Fruit fly (Drosophila melanogaster) whole organism, embryonic: ENCODE data around the gene Bgb.

Experiments used
- B-H2 ChIP-seq: fragments of 200-800 bp; sonication (Bioruptor generic); optimal IDR thresholded peaks from 2 replicates; lab custom pipeline; 2018; ENCODE audit warnings: missing biosample characterization, mild to moderate bottlenecking, missing genetic modification characterization
- CG11723 ChIP-seq: fragments of 200-800 bp; sonication (Bioruptor generic); optimal IDR thresholded peaks from 2 replicates; lab custom pipeline; 2017; ENCODE audit warnings: missing biosample characterization, mild to moderate bottlenecking, missing genetic modification characterization
- CG1233 ChIP-seq: fragments of 200-800 bp; sonication (Bioruptor generic); optimal IDR thresholded peaks from 4 replicates; lab custom pipeline; 2018; ENCODE audit warnings: missing biosample characterization, mild to moderate bottlenecking, missing genetic modification characterization
- CG13123 ChIP-seq: fragments of 200-800 bp; sonication (Bioruptor generic); optimal IDR thresholded peaks from 2 replicates; lab custom pipeline; 2016; ENCODE audit warnings: missing biosample characterization, missing genetic modification characterization
- CG13287 ChIP-seq: fragments of 200-800 bp; sonication (Bioruptor generic); IDR thresholded peaks from 2 replicates; pipeline ENCODE4 v1.3.6; 2022; ENCODE audit warnings: missing biosample characterization, missing genetic modification characterization; ENCODE audit not compliant: partially characterized antibody
- CG14050 ChIP-seq: fragments of 200-800 bp; sonication (Bioruptor generic); IDR thresholded peaks from 3 replicates; pipeline ENCODE4 v1.3.6; 2022; ENCODE audit warnings: missing biosample characterization, missing genetic modification characterization
- CG14441 ChIP-seq: fragments of 200-800 bp; sonication (Bioruptor generic); IDR thresholded peaks from 2 replicates; pipeline ENCODE4 v1.3.6; 2022; ENCODE audit warnings: missing biosample characterization, missing genetic modification characterization
- CG15269 ChIP-seq: fragments of 200-800 bp; sonication (Bioruptor generic); optimal IDR thresholded peaks from 2 replicates; lab custom pipeline; 2018; ENCODE audit warnings: missing biosample characterization, mild to moderate bottlenecking, missing genetic modification characterization, moderate library complexity
- CG1647 ChIP-seq: fragments of 200-800 bp; sonication (Bioruptor generic); optimal IDR thresholded peaks from 3 replicates; lab custom pipeline; 2016; ENCODE audit warnings: missing biosample characterization, missing genetic modification characterization
- CG1792 ChIP-seq: fragments of 200-800 bp; sonication (Bioruptor generic); optimal IDR thresholded peaks from 2 replicates; lab custom pipeline; 2016; ENCODE audit warnings: missing biosample characterization, missing genetic modification characterization
- CG2889 ChIP-seq: fragments of 200-800 bp; sonication (Bioruptor generic); IDR thresholded peaks from 3 replicates; pipeline ENCODE4 v1.3.6; 2022; ENCODE audit warnings: missing biosample characterization, missing genetic modification characterization
- CG3407 ChIP-seq: fragments of 200-800 bp; sonication (Bioruptor generic); optimal IDR thresholded peaks from 2 replicates; lab custom pipeline; 2018; ENCODE audit warnings: missing biosample characterization, mild to moderate bottlenecking, missing genetic modification characterization
- CG4424 ChIP-seq: fragments of 200-800 bp; sonication (Bioruptor generic); optimal IDR thresholded peaks from 3 replicates; lab custom pipeline; 2016; ENCODE audit warnings: missing biosample characterization, missing genetic modification characterization
- CG6791 ChIP-seq: fragments of 200-800 bp; sonication (Bioruptor generic); IDR thresholded peaks from 3 replicates; pipeline ENCODE4 v1.3.6; 2022; ENCODE audit warnings: missing biosample characterization, missing genetic modification characterization; ENCODE audit not compliant: partially characterized antibody
- CG6813 ChIP-seq: fragments of 200-800 bp; sonication (Bioruptor generic); optimal IDR thresholded peaks from 2 replicates; lab custom pipeline; 2017; ENCODE audit warnings: missing biosample characterization, missing genetic modification characterization, mild to moderate bottlenecking, moderate library complexity, missing genetic modification reagents
- CG8290 ChIP-seq, 3 experiments: fragments of 200-800 bp; sonication (Bioruptor generic); optimal IDR thresholded peaks; 2 replicates each; lab custom pipeline; 2016 to 2019; ENCODE audit warnings: missing biosample characterization in 3 of 3, missing genetic modification characterization in 3 of 3, mild to moderate bottlenecking in 2 of 3, moderate library complexity in 1 of 3
- CG8924 ChIP-seq: fragments of 200-800 bp; optimal IDR thresholded peaks from 3 replicates; lab custom pipeline; 2019; ENCODE audit warnings: missing biosample characterization, mild to moderate bottlenecking, missing genetic modification characterization, moderate library complexity
- CG9437 ChIP-seq: fragments of 200-800 bp; sonication (Bioruptor generic); optimal IDR thresholded peaks from 2 replicates; lab custom pipeline; 2018; ENCODE audit warnings: missing biosample characterization, mild to moderate bottlenecking, missing genetic modification characterization
- Deaf1 ChIP-seq: fragments of 200-800 bp; optimal IDR thresholded peaks from 3 replicates; lab custom pipeline; 2019; ENCODE audit warnings: missing biosample characterization, mild to moderate bottlenecking, missing genetic modification characterization, moderate library complexity
- Dek ChIP-seq: fragments of 200-800 bp; sonication (Bioruptor generic); optimal IDR thresholded peaks from 3 replicates; lab custom pipeline; 2019; ENCODE audit warnings: missing biosample characterization, mild to moderate bottlenecking, missing genetic modification characterization, moderate library complexity
- Dp ChIP-seq: fragments of 200-800 bp; sonication (Bioruptor generic); optimal IDR thresholded peaks from 2 replicates; lab custom pipeline; 2018; ENCODE audit warnings: missing biosample characterization, mild to moderate bottlenecking, missing genetic modification characterization, moderate library complexity
- Gug ChIP-seq: fragments of 200-800 bp; sonication (Bioruptor generic); IDR thresholded peaks from 4 replicates; pipeline ENCODE4 v1.3.6; 2022; ENCODE audit warnings: missing biosample characterization, missing genetic modification characterization
- Kr ChIP-seq: fragments of 200-800 bp; sonication (Bioruptor generic); optimal IDR thresholded peaks from 2 replicates; lab custom pipeline; 2017; ENCODE audit warnings: missing biosample characterization, mild to moderate bottlenecking, missing genetic modification characterization
- MBD-R2 ChIP-seq: fragments of 200-800 bp; sonication (Bioruptor generic); IDR thresholded peaks from 2 replicates; pipeline ENCODE4 v1.3.6; 2022; ENCODE audit warnings: missing biosample characterization, missing genetic modification characterization
- Med ChIP-seq: fragments of 200-800 bp; sonication (Bioruptor generic); peaks from one replicate; lab custom pipeline; 2016; ENCODE audit warnings: missing biosample characterization, missing genetic modification characterization, mild to moderate bottlenecking, inconsistent platforms, moderate library complexity
- Nf-YB ChIP-seq: fragments of 200-800 bp; sonication (Bioruptor generic); optimal IDR thresholded peaks from 3 replicates; lab custom pipeline; 2019; ENCODE audit warnings: missing biosample characterization, mild to moderate bottlenecking, missing genetic modification characterization, moderate library complexity
- Oli ChIP-seq: fragments of 200-800 bp; sonication (Bioruptor generic); optimal IDR thresholded peaks from 2 replicates; lab custom pipeline; 2018; ENCODE audit warnings: missing biosample characterization, mild to moderate bottlenecking, missing genetic modification characterization, moderate library complexity
- Taf1 ChIP-seq: fragments of 200-800 bp; sonication (Bioruptor generic); IDR thresholded peaks from 2 replicates; pipeline ENCODE4 v1.3.6; 2022; ENCODE audit warnings: missing biosample characterization, missing genetic modification characterization
- Xbp1 ChIP-seq: fragments of 200-800 bp; sonication (Bioruptor generic); optimal IDR thresholded peaks from 3 replicates; lab custom pipeline; 2016; ENCODE audit warnings: missing biosample characterization, mild to moderate bottlenecking, missing genetic modification characterization
- abd-A ChIP-seq: fragments of 200-800 bp; sonication (Bioruptor generic); optimal IDR thresholded peaks from 3 replicates; lab custom pipeline; 2019; ENCODE audit warnings: missing biosample characterization, mild to moderate bottlenecking, missing genetic modification characterization, moderate library complexity
- bigmax ChIP-seq: fragments of 200-800 bp; sonication (Bioruptor generic); optimal IDR thresholded peaks from 2 replicates; lab custom pipeline; 2018; ENCODE audit warnings: missing biosample characterization, mild to moderate bottlenecking, missing genetic modification characterization
- chm ChIP-seq: fragments of 200-800 bp; sonication (Bioruptor generic); IDR thresholded peaks from 2 replicates; pipeline ENCODE4 v1.3.6; 2022; ENCODE audit warnings: missing biosample characterization, missing genetic modification characterization
- crc ChIP-seq: fragments of 200-800 bp; sonication (Bioruptor generic); optimal IDR thresholded peaks from 2 replicates; lab custom pipeline; 2016; ENCODE audit warnings: missing biosample characterization, missing genetic modification characterization
- crol ChIP-seq: fragments of 200-800 bp; sonication (Bioruptor generic); IDR thresholded peaks from 2 replicates; pipeline ENCODE4 v1.3.6; 2022; ENCODE audit warnings: missing biosample characterization, missing genetic modification characterization
- crp ChIP-seq, 2 experiments: fragments of 200-800 bp; sonication (Bioruptor generic); optimal IDR thresholded peaks; 2 replicates in 1 of 2; 3 replicates in 1 of 2; lab custom pipeline; 2017; ENCODE audit warnings: missing biosample characterization in 2 of 2, missing genetic modification characterization in 2 of 2, mild to moderate bottlenecking in 1 of 2, moderate library complexity in 1 of 2
- danr ChIP-seq: fragments of 200-800 bp; sonication (Bioruptor generic); IDR thresholded peaks from 2 replicates; pipeline ENCODE4 v1.3.6; 2022; ENCODE audit warnings: missing biosample characterization, missing genetic modification characterization
- dimm ChIP-seq: fragments of 200-800 bp; sonication (Bioruptor generic); IDR thresholded peaks from 2 replicates; pipeline ENCODE4 v1.3.6; 2022; ENCODE audit warnings: missing biosample characterization, missing genetic modification characterization
- dmrt11E ChIP-seq: fragments of 200-800 bp; sonication (Bioruptor generic); optimal IDR thresholded peaks from 3 replicates; lab custom pipeline; 2018; ENCODE audit warnings: missing biosample characterization, mild to moderate bottlenecking, missing genetic modification characterization, moderate library complexity
- dmrt99B ChIP-seq: fragments of 200-800 bp; sonication (Bioruptor generic); optimal IDR thresholded peaks from 2 replicates; lab custom pipeline; 2018; ENCODE audit warnings: missing biosample characterization, mild to moderate bottlenecking, missing genetic modification characterization, moderate library complexity
- exex ChIP-seq: fragments of 200-800 bp; sonication (Bioruptor generic); optimal IDR thresholded peaks from 4 replicates; lab custom pipeline; 2018; ENCODE audit warnings: missing biosample characterization, mild to moderate bottlenecking, missing genetic modification characterization, moderate library complexity
- fu2 ChIP-seq: fragments of 200-800 bp; sonication (Bioruptor generic); optimal IDR thresholded peaks from 2 replicates; lab custom pipeline; 2016; ENCODE audit warnings: missing biosample characterization, missing genetic modification characterization
- hth ChIP-seq: fragments of >200 bp; optimal IDR thresholded peaks from 2 replicates; lab custom pipeline; 2017; ENCODE audit warnings: inconsistent platforms
- ind ChIP-seq: fragments of 200-800 bp; sonication (Bioruptor generic); optimal IDR thresholded peaks from 3 replicates; lab custom pipeline; 2016; ENCODE audit warnings: missing biosample characterization, missing genetic modification characterization
- kni ChIP-seq: fragments of 200-800 bp; sonication (Bioruptor generic); optimal IDR thresholded peaks from 3 replicates; lab custom pipeline; 2017; ENCODE audit warnings: mild to moderate bottlenecking, missing biosample characterization, missing genetic modification reagents, missing genetic modification characterization
- phol ChIP-seq: fragments of 200-800 bp; sonication (Bioruptor generic); optimal IDR thresholded peaks from 3 replicates; lab custom pipeline; 2018; ENCODE audit warnings: missing biosample characterization, mild to moderate bottlenecking, missing genetic modification characterization, moderate library complexity
- rib ChIP-seq: fragments of 200-800 bp; sonication (Bioruptor generic); IDR thresholded peaks from 2 replicates; pipeline ENCODE4 v1.3.6; 2022; ENCODE audit warnings: missing biosample characterization, missing genetic modification characterization
- sens-2 ChIP-seq: fragments of 200-800 bp; sonication (Bioruptor generic); IDR thresholded peaks from 2 replicates; pipeline ENCODE4 v1.3.6; 2022; ENCODE audit warnings: missing biosample characterization, missing genetic modification characterization
- seq ChIP-seq: fragments of 200-800 bp; sonication (Bioruptor generic); IDR thresholded peaks from 2 replicates; pipeline ENCODE4 v1.3.6; 2022; ENCODE audit warnings: missing biosample characterization, missing genetic modification characterization
- tap ChIP-seq: fragments of 200-800 bp; optimal IDR thresholded peaks from 3 replicates; lab custom pipeline; 2019; ENCODE audit warnings: missing biosample characterization, mild to moderate bottlenecking, missing genetic modification characterization, moderate library complexity
- vvl ChIP-seq: fragments of 200-800 bp; sonication (Bioruptor generic); IDR thresholded peaks from 2 replicates; pipeline ENCODE4 v1.3.6; 2022; ENCODE audit warnings: missing biosample characterization, missing genetic modification characterization

Gene Bgb

dm6 chr3L:1661738-1662370 is 22.3 kb downstream of the Bgb start (continued):
- TF ChIP-seq CG1233 (GFP tag; lab: Kevin White, UChicago) (no peak), Gug (no peak), dmrt11E (tag; lab: Kevin White, UChicago) (no peak), crc (no peak), dimm (GFP tag; lab: Robert Waterston, UW) (no peak), CG1647 (GFP tag; lab: Kevin White, UChicago) (no peak), seq (GFP tag; lab: Robert Waterston, UW) (0 out of 2 replicates have a peak, but pooled peaks have one; percentile 24), B-H2 (no peak), Dp (GFP tag; lab: Kevin White, UChicago) (no peak), sens-2 (no peak), CG14050 (GFP tag; lab: Robert Waterston, UW) (no peak), dmrt99B (tag; lab: Kevin White, UChicago) (no peak), CG15269 (tag; lab: Kevin White, UChicago) (no peak), ind (no peak), CG11723 (no peak), Taf1 (GFP tag; lab: Robert Waterston, UW) (no peak), vvl (GFP tag; lab: Robert Waterston, UW) (no peak), Kr (no peak), hth (no peak), CG6791 (no peak), crp (GFP tag; optimal IDR thresholded peaks at IDR 0.05; lab: Kevin White, UChicago) (peak in 1 of 2 experiments; percentile 46), CG9437 (GFP tag; lab: Kevin White, UChicago) (no peak), Deaf1 (tag; lab: Kevin White, UChicago) (peak; percentile 79), kni (GFP tag; lab: Kevin White, UChicago) (no peak), exex (tag; lab: Kevin White, UChicago) (no peak), CG8924 (tag; lab: Kevin White, UChicago) (no peak), Med (GFP tag; lab: Kevin White, UChicago) (peak; percentile 19), chm (GFP tag; lab: Robert Waterston, UW) (no peak), Xbp1 (GFP tag; lab: Kevin White, UChicago) (no peak), bigmax (GFP tag; lab: Kevin White, UChicago) (no peak), tap (tag; lab: Kevin White, UChicago) (no peak), CG14441 (no peak), fu2 (GFP tag; lab: Kevin White, UChicago) (no peak), CG4424 (GFP tag; lab: Kevin White, UChicago) (no peak), CG13123 (no peak), Nf-YB (GFP tag; lab: Kevin White, UChicago) (no peak), abd-A (tag; lab: Kevin White, UChicago) (no peak), Dek (tag; lab: Kevin White, UChicago) (no peak), CG6813 (no peak), CG13287 (GFP tag; lab: Robert Waterston, UW) (peak; percentile 32; the same call in 1 of the 2 replicates), phol (tag; lab: Kevin White, UChicago) (no peak), CG2889 (GFP tag; lab: Robert Waterston, UW) (no peak), MBD-R2 (GFP tag; lab: Robert Waterston, UW) (0 out of 2 replicates have a peak, but pooled peaks have one; percentile 13), CG8290 (GFP tag; optimal IDR thresholded peaks at IDR 0.05; lab: Kevin White, UChicago) (no peak), CG8290 (tag; optimal IDR thresholded peaks at IDR 0.05; lab: Kevin White, UChicago) (no peak), Oli (tag; lab: Kevin White, UChicago) (no peak), CG1792 (GFP tag; lab: Kevin White, UChicago) (no peak), rib (GFP tag; lab: Robert Waterston, UW) (no peak), crol (GFP tag; lab: Robert Waterston, UW) (peak; percentile 64), CG3407 (GFP tag; lab: Kevin White, UChicago) (no peak), danr (no peak)
